Worm (Caenorhabditis elegans): ENCODE results near the gene nit-1.

Gene nit-1

DNA sequence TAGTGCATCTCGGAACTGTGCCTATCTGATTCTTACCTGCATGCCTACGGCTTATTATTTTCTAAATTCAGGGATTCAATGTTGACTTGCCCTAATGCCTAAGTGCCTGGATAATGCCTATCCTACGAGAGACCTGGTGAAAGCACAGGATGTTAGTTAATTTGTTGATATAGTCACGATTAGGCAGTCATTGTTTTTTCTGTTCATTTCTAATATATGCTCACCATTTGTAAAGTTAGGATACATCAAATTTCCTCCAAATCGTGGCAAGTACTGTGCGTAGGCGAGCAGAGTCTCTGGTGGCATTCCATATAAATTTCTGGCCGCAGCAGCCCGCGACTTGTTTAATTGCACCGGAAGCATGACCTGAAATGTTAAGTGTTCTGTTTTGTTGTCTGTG lies 44.1 kb downstream of the nit-1 start:
- TF ChIP-seq unc-39 (tag; optimal IDR thresholded peaks at IDR 0.05) (no peak), unc-62 (GFP tag; optimal IDR thresholded peaks at IDR 0.05 in 1 of 2) (peak in 1 of 2 experiments; percentile 93), unc-62 (tag; optimal IDR thresholded peaks at IDR 0.05) (no peak)

DNA sequence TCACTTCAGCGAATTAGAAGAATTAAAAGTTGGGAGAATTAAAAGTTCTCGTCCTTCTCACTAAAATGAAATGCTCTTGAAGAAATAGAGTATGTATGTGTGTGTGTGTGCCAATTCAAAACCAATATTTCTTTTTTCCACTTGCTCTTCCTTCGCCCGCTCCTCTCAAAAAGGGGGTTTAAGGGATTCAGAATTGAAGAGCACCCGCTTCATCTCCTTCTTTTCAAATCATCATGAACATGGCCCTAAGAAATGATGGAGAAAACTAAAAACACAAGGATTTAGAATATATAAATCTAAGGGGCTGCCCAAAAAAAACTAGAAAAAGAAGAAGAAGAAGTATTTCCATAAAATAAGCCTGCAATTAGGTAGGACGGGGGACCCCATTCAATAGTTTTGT lies 47.1 kb downstream of the nit-1 start:
- TF ChIP-seq Y105C5A.15 (GFP tag; IDR thresholded peaks at IDR 0.05) = no peak
- TF ChIP-seq unc-62 (GFP tag; optimal IDR thresholded peaks at IDR 0.05 in 1 of 2) = peak in 1 of 2 experiments; percentile 91
- no peak for TF ChIP-seq unc-62 (tag; optimal IDR thresholded peaks at IDR 0.05)

DNA sequence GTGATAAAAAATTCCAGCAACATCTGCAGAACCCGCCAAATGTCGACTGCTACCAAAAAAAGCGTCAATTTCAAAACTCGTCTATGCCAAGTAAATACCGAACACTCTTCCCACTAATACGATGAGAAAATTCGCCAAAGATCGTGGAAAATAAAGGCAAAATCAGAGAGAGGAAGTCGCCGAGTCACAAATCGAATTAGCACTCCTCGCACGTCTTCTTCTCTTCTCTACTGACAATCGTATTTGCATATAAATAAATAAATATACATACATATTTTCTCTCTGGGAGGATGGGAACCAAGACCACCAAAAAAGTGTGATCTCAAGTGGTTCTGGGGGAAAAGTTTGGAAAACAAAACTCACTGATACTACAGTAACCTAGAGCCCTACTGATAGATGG lies 48.4 kb downstream of the nit-1 start:
- no peak for TF ChIP-seq nhr-76 (tag; optimal IDR thresholded peaks at IDR 0.05)
- TF ChIP-seq mes-2 (tag; optimal IDR thresholded peaks at IDR 0.05; ENCODE audit: poor library complexity, severe bottlenecking) = no peak
- no peak for TF ChIP-seq Y5F2A.4 (GFP tag; optimal IDR thresholded peaks at IDR 0.05)
- peak; percentile 79 for TF ChIP-seq ces-1 (GFP tag; optimal IDR thresholded peaks at IDR 0.05)

DNA sequence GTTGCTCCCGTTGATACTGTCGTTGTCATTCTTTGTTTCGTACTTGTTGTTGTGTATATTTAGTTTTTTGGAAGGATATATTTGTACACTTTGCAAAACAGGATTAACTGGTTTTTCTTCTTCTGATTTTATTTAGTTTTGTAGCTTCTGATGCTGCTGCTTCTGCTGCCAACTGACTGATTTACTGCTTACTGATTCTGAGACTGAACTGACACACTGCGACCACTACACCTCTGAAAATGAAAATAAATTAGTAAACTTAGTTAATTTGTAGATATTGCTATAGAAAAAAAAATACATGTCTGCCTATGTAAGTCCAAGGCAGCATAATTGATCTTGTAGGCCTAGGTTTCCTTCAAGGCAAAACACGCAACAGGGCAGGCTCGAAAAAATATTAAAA lies 50.7 kb downstream of the nit-1 start, which contains the start of gene R10E9.4:
R10E9.4 (minus strand) TSS at position 101 of the 400 bp plus-strand sequence.
- TF ChIP-seq aha-1 (tag) = peak; percentile 41
- no peak for TF ChIP-seq ceh-28 (tag; optimal IDR thresholded peaks at IDR 0.05)
